Worm (Caenorhabditis elegans): ENCODE results near the gene F53E4.1.
"Not testable (repeated sequence)": the region's sequence is repeated elsewhere in the genome, so short reads cannot be mapped to it uniquely, and the experiment has no call there.

The F53E4.1 gene

DNA sequence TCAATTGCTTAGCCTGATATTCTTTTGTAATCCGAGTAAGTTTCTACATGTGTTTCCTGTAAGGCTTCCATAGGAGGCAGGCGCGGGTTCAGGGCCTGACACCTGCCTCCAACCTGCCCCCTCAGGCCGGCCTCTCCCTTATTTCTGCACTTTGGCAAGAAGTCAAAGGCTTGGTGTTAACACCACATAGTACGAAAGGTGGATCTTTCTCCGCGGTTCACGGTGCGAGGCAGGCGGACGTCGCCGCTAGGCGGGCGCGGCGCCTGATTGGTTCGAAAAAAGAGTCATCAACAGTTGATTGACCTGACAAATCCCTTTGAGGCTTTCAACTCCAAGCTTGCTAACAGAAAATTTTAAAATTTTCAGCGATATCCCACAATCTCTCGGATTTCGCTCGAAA, 6.8 kb upstream of the F53E4.1 start:
- TF ChIP-seq elt-2 (tag; optimal IDR thresholded peaks at IDR 0.05) (no peak), ztf-4 (tag; optimal IDR thresholded peaks at IDR 0.05) (no peak), unc-39 (tag; optimal IDR thresholded peaks at IDR 0.05) (no peak), elt-1 (tag; optimal IDR thresholded peaks at IDR 0.05) (no peak), ceh-16 (tag; optimal IDR thresholded peaks at IDR 0.05) (no peak), R02D3.7 (tag; optimal IDR thresholded peaks at IDR 0.05) (no peak), egl-27 (tag; optimal IDR thresholded peaks at IDR 0.05) (no peak), ama-1 (optimal IDR thresholded peaks at IDR 0.05) (no peak), pqm-1 (tag; optimal IDR thresholded peaks at IDR 0.05) (no peak)

DNA sequence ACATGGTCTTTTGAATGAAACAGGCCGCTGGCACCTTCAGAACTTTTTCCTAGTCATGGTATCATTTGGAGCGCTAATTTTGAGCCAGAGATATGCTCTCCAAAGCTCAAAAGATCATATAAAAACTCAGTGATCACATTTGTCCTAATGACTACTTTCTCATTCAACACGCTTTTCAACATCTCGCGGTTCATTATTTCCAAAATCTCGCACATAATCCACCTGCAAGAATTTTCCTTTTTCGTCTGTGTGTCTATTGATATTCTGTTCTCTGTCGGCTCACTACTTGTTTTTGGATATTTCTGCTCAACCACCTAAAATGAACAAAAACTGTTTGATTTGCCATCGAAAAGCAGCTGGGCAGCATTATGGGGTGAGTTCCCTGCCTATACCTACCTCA, 5.6 kb upstream of the F53E4.1 start, which contains the start of gene nhr-51:
Gene nhr-51 (plus strand): TSS at position 301 of the 400 bp plus-strand sequence.
- no peak for TF ChIP-seq skn-1 (tag; optimal IDR thresholded peaks at IDR 0.05)
- TF ChIP-seq nfya-1 (tag; optimal IDR thresholded peaks at IDR 0.05; ENCODE audit: insufficient read depth), result no peak
- no peak for TF ChIP-seq R02D3.7 (tag; optimal IDR thresholded peaks at IDR 0.05)
- TF ChIP-seq unc-39 (tag; optimal IDR thresholded peaks at IDR 0.05), result no peak
- no peak for TF ChIP-seq nhr-43 (tag; optimal IDR thresholded peaks at IDR 0.05; ENCODE audit: poor library complexity, severe bottlenecking)
- no peak for TF ChIP-seq pha-4 (tag; optimal IDR thresholded peaks at IDR 0.05)
- no peak for TF ChIP-seq pqm-1 (tag; optimal IDR thresholded peaks at IDR 0.05)
- no peak for TF ChIP-seq mdl-1 (tag; optimal IDR thresholded peaks at IDR 0.05)
- TF ChIP-seq ztf-4 (tag; optimal IDR thresholded peaks at IDR 0.05), result no peak
- no peak for TF ChIP-seq nhr-237 (tag; optimal IDR thresholded peaks at IDR 0.05)
- TF ChIP-seq tbx-2 (tag; optimal IDR thresholded peaks at IDR 0.05), result no peak
- TF ChIP-seq fkh-10 (GFP tag; optimal IDR thresholded peaks at IDR 0.05), result no peak
- no peak for TF ChIP-seq aly-2 (tag; optimal IDR thresholded peaks at IDR 0.05)
- no peak for TF ChIP-seq nhr-11 (tag; optimal IDR thresholded peaks at IDR 0.05)
- TF ChIP-seq sea-2 (GFP tag; optimal IDR thresholded peaks at IDR 0.05), result no peak
- TF ChIP-seq ama-1 (optimal IDR thresholded peaks at IDR 0.05), result no peak
- no peak for TF ChIP-seq elt-1 (tag; optimal IDR thresholded peaks at IDR 0.05)
- no peak for TF ChIP-seq eor-1 (tag; optimal IDR thresholded peaks at IDR 0.05)
- no peak for TF ChIP-seq zag-1 (tag; optimal IDR thresholded peaks at IDR 0.05)
- TF ChIP-seq unc-62 (GFP tag; optimal IDR thresholded peaks at IDR 0.05), result no peak

DNA sequence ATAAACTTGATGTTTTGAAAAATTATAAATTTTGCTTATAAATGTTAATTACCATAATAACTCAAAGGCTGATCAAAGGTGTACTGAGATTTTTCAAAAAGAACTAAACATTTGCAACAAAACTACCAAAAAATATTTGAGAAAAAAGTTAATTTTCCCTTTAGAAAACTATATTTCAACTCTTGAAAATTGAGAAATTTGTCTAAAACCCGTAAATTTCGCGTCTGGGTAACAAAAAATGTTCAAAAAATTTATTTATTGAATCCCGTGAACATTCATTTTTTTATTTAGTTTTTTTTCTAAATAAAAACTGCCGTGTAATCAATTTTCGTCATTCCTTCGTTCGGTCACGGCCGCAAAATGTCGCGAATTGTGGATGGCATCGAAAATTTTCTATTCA, 2.0 kb upstream of the F53E4.1 start, which contains the start of gene K06B4.15:
Gene K06B4.15 (plus strand): TSS at position 301 of the 400 bp plus-strand sequence.
- TF ChIP-seq unc-62 (GFP tag; optimal IDR thresholded peaks at IDR 0.05); pha-4 (tag; optimal IDR thresholded peaks at IDR 0.05); mdl-1 (tag; optimal IDR thresholded peaks at IDR 0.05): not testable (repeated sequence)

DNA sequence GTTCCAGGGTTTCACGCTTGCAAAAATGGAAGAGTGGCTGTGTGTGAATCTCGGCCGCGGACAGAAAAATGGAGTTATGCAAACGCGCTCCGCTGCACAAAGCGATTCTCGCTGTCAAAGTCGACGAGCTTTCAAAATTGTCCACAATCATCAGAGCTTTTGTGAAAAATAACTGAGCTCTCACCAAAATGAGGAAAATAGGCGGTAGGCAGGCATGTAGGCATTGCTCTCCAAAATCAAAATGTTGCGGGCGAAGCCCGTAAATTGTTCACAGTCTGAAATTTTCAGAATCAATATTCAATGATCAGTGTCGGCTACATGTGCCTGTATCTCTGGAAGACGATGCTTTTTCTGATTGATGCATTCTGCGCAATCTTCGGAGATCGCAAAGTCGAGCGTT, 770 bp upstream of the F53E4.1 start, which contains the start of gene K06B4.4:
Gene K06B4.4 (plus strand): TSS at position 301 of the 400 bp plus-strand sequence.
- TF ChIP-seq ama-1 (optimal IDR thresholded peaks at IDR 0.05), result no peak
- TF ChIP-seq daf-12 (tag; optimal IDR thresholded peaks at IDR 0.05), result no peak
- no peak for TF ChIP-seq ceh-82 (tag; optimal IDR thresholded peaks at IDR 0.05)
- no peak for TF ChIP-seq nhr-28 (tag; optimal IDR thresholded peaks at IDR 0.05)
- TF ChIP-seq egl-5 (tag; optimal IDR thresholded peaks at IDR 0.05), result no peak

DNA sequence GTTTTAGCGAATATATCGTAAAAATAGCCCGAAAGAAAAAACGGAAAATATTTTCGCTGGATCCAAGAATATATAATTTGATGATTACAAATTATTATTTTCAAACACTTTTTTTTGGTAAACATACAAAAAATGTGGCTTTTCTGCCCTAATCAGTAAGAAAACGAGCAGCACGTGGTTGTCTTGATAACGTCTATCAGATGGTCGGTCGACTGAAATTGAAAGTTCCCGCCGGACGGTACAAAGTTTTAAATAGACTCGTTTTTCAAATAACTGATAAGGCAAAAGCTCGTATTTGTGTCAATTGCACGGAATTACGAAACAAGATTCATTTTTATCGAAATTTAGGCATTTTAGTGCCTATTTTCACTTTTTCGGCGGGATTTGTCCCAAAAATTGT, 1.4 kb downstream of the F53E4.1 start:
- TF ChIP-seq nhr-67 (tag; optimal IDR thresholded peaks at IDR 0.05), result no peak
- TF ChIP-seq fkh-2 (tag; optimal IDR thresholded peaks at IDR 0.05), result no peak
- no peak for TF ChIP-seq ceh-82 (tag; optimal IDR thresholded peaks at IDR 0.05)
- no peak for TF ChIP-seq nhr-77 (tag; optimal IDR thresholded peaks at IDR 0.05)
- TF ChIP-seq mdl-1 (tag; optimal IDR thresholded peaks at IDR 0.05), result no peak
- TF ChIP-seq nhr-23 (tag; optimal IDR thresholded peaks at IDR 0.05), result no peak
- no peak for TF ChIP-seq egl-5 (tag; optimal IDR thresholded peaks at IDR 0.05)
- no peak for TF ChIP-seq ztf-4 (tag; optimal IDR thresholded peaks at IDR 0.05)
- TF ChIP-seq nhr-25 (tag; optimal IDR thresholded peaks at IDR 0.05), result no peak
- no peak for TF ChIP-seq unc-39 (tag; optimal IDR thresholded peaks at IDR 0.05)
- no peak for TF ChIP-seq nhr-76 (tag; optimal IDR thresholded peaks at IDR 0.05)
- peak; percentile 98 for TF ChIP-seq pqm-1 (tag; optimal IDR thresholded peaks at IDR 0.05)
- TF ChIP-seq eor-1 (tag; optimal IDR thresholded peaks at IDR 0.05), result no peak
- peak; percentile 79 for TF ChIP-seq pha-4 (tag; optimal IDR thresholded peaks at IDR 0.05)
- TF ChIP-seq nfya-1 (tag; optimal IDR thresholded peaks at IDR 0.05; ENCODE audit: insufficient read depth), result no peak
- no peak for TF ChIP-seq ceh-9 (tag; optimal IDR thresholded peaks at IDR 0.05)
- no peak for TF ChIP-seq mml-1 (tag; optimal IDR thresholded peaks at IDR 0.05)
- no peak for TF ChIP-seq nhr-28 (tag; optimal IDR thresholded peaks at IDR 0.05)
- no peak for TF ChIP-seq lin-15B (tag; optimal IDR thresholded peaks at IDR 0.05)
- TF ChIP-seq nhr-43 (tag; optimal IDR thresholded peaks at IDR 0.05; ENCODE audit: poor library complexity, severe bottlenecking), result no peak
- no peak for TF ChIP-seq fos-1 (tag; optimal IDR thresholded peaks at IDR 0.05)
- TF ChIP-seq snpc-4 (tag; optimal IDR thresholded peaks at IDR 0.05), result no peak
- TF ChIP-seq jun-1 (tag; optimal IDR thresholded peaks at IDR 0.05), result peak; percentile 64
- TF ChIP-seq hmg-11 (tag; optimal IDR thresholded peaks at IDR 0.05), result no peak
- no peak for TF ChIP-seq skn-1 (tag; optimal IDR thresholded peaks at IDR 0.05)
- no peak for TF ChIP-seq lsy-12 (tag; optimal IDR thresholded peaks at IDR 0.05)
- peak; percentile 99 for TF ChIP-seq elt-2 (tag; optimal IDR thresholded peaks at IDR 0.05)
- no peak for TF ChIP-seq nhr-11 (tag; optimal IDR thresholded peaks at IDR 0.05)
- no peak for TF ChIP-seq zag-1 (tag; optimal IDR thresholded peaks at IDR 0.05)
